Fruit fly (Drosophila melanogaster): Measurements from ENCODE around the gene Nep1.

The Nep1 gene

dm6 chrX:6092235-6092634 lies 1.2 kb downstream of the Nep1 start:
- TF ChIP-seq Vsx1 (GFP tag; optimal IDR thresholded peaks at IDR 0.05) (no peak), Eip74EF (GFP tag; optimal IDR thresholded peaks at IDR 0.05) (peak in 1 of 2 experiments; percentile 7), gem (tag; optimal IDR thresholded peaks at IDR 0.05) (peak; percentile 51), ci (GFP tag; IDR thresholded peaks at IDR 0.05) (0 out of 3 replicates have a peak, but pooled peaks have one; percentile 34), CG3281 (GFP tag; optimal IDR thresholded peaks at IDR 0.05) (peak; percentile 18), jumu (GFP tag; optimal IDR thresholded peaks at IDR 0.05) (no peak), CG17361 (GFP tag; IDR thresholded peaks at IDR 0.05) (peak; percentile 51; the same call in 2 of the 3 replicates), mam (GFP tag; optimal IDR thresholded peaks at IDR 0.05) (no peak), CG8290 (GFP tag; optimal IDR thresholded peaks at IDR 0.05) (no peak), CG8290 (tag; optimal IDR thresholded peaks at IDR 0.05) (peak in 1 of 2 experiments; percentile 7), CG13624 (GFP tag; optimal IDR thresholded peaks at IDR 0.05) (no peak), CG15269 (tag; optimal IDR thresholded peaks at IDR 0.05) (peak; percentile 36), wor (GFP tag; IDR thresholded peaks at IDR 0.05) (no peak), CG5953 (GFP tag; IDR thresholded peaks at IDR 0.05) (no peak), CG2712 (tag; optimal IDR thresholded peaks at IDR 0.05) (peak; percentile 9), CG10321 (GFP tag; IDR thresholded peaks at IDR 0.05) (no peak), CG18262 (tag; optimal IDR thresholded peaks at IDR 0.05) (peak; percentile 21), CG7556 (GFP tag; optimal IDR thresholded peaks at IDR 0.05) (peak; percentile 27), Dad (GFP tag; optimal IDR thresholded peaks at IDR 0.05) (no peak), PHDP (tag; optimal IDR thresholded peaks at IDR 0.05) (peak; percentile 42), CG7357 (GFP tag; IDR thresholded peaks at IDR 0.05) (0 out of 3 replicates have a peak, but pooled peaks have one; percentile 24), slbo (GFP tag; IDR thresholded peaks at IDR 0.05) (peak; percentile 21; the same call in 1 of the 2 replicates), CG13424 (tag; optimal IDR thresholded peaks at IDR 0.05) (peak; percentile 23), Med (GFP tag) (peak; percentile 78), Hmr (GFP tag; optimal IDR thresholded peaks at IDR 0.05) (peak; percentile 25), Trl (optimal IDR thresholded peaks at IDR 0.05) (no peak), Trl (GFP tag; optimal IDR thresholded peaks at IDR 0.05) (no peak), Hr3 (GFP tag; optimal IDR thresholded peaks at IDR 0.05) (peak; percentile 3), CG18599 (GFP tag; optimal IDR thresholded peaks at IDR 0.05) (peak; percentile 21), CG17359 (tag; optimal IDR thresholded peaks at IDR 0.05) (peak; percentile 12), CTCF (GFP tag; optimal IDR thresholded peaks at IDR 0.05) (peak; percentile 61), CG2202 (tag; optimal IDR thresholded peaks at IDR 0.05) (no peak), Asciz (GFP tag; optimal IDR thresholded peaks at IDR 0.05) (peak; percentile 34), vfl (GFP tag; optimal IDR thresholded peaks at IDR 0.05) (peak; percentile 16), CG17328 (GFP tag; IDR thresholded peaks at IDR 0.05) (0 out of 2 replicates have a peak, but pooled peaks have one; percentile 24), CG13296 (GFP tag; optimal IDR thresholded peaks at IDR 0.05) (peak; percentile 33), tna (GFP tag; IDR thresholded peaks at IDR 0.05; ENCODE audit: partially characterized antibody) (no peak), Meics (GFP tag; optimal IDR thresholded peaks at IDR 0.05) (peak; percentile 25), chinmo (GFP tag; IDR thresholded peaks at IDR 0.05; ENCODE audit: partially characterized antibody) (no peak), tio (GFP tag; optimal IDR thresholded peaks at IDR 0.05) (peak; percentile 19), CG11504 (tag; optimal IDR thresholded peaks at IDR 0.05) (peak; percentile 58), CG12071 (GFP tag; optimal IDR thresholded peaks at IDR 0.05) (no peak), CG2120 (GFP tag; optimal IDR thresholded peaks at IDR 0.05) (peak; percentile 34), bsh (GFP tag; optimal IDR thresholded peaks at IDR 0.05) (peak in 1 of 2 experiments; percentile 18), CG12391 (tag; optimal IDR thresholded peaks at IDR 0.05) (peak; percentile 11), nmo (GFP tag; optimal IDR thresholded peaks at IDR 0.05) (peak; percentile 22), CG12659 (GFP tag; optimal IDR thresholded peaks at IDR 0.05) (peak; percentile 2), CG1233 (GFP tag; optimal IDR thresholded peaks at IDR 0.05) (peak; percentile 16), bab2 (GFP tag; optimal IDR thresholded peaks at IDR 0.05) (peak; percentile 5), Sox100B (GFP tag; optimal IDR thresholded peaks at IDR 0.05) (no peak), unpg (GFP tag; optimal IDR thresholded peaks at IDR 0.05) (peak; percentile 23)
